Fruit fly (Drosophila melanogaster): Measurements from ENCODE around the gene CG12320.
A peak's percentile ranks its signal among the peaks of the same experiment; 100 is the strongest.

dm6 chr3R:18295262-18295944 lies 42.9 kb upstream of the CG12320 start:
- TF ChIP-seq CG16779 (tag; optimal IDR thresholded peaks at IDR 0.05) (no peak), Blimp-1 (GFP tag; optimal IDR thresholded peaks at IDR 0.05) (no peak), vri (GFP tag; optimal IDR thresholded peaks at IDR 0.05) (no peak), acj6 (GFP tag; optimal IDR thresholded peaks at IDR 0.05) (peak; percentile 37)

Measured in whole organism, prepupa.